Fruit fly (Drosophila melanogaster): ENCODE data around the gene Fadd.

The Fadd gene

DNA sequence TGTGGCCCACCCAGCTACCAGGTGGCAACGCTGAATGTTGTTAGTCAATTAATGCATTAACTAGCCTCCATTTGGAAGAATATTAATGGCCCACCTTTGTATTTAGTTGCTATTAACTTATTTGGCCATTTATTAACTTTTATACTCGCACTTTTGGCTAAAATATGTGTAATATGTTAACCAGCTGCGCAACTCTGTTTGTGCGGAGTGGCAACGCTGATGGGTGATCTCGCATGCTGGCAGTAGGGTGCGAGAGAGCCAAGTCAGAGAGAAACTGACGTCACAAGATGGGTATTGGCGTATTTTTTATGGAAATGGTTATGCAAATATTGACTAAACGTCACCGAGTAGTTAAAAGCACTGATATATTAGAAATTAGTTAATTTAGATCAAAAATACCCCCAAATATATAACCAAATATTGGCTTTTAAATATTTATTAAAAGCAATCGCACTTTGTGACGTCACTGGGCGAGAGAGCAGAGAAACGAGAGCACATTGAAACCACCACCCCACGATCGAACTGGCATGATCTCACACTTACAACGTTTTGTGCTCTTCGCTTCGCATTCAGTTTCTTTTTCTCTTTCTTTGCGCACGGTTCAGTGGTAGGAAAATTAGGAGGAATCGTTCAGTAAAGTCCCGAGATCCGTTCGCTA, 7.5 kb downstream of the Fadd start, which contains the start of gene how (continued):
- TF ChIP-seq bowl (GFP tag; IDR thresholded peaks at IDR 0.05) (no peak), fu2 (GFP tag; optimal IDR thresholded peaks at IDR 0.05) (peak; percentile 3), CG18599 (GFP tag; optimal IDR thresholded peaks at IDR 0.05) (peak; percentile 31), dati (GFP tag; IDR thresholded peaks at IDR 0.05) (no peak), CG7357 (GFP tag; IDR thresholded peaks at IDR 0.05) (no peak), crc (GFP tag; optimal IDR thresholded peaks at IDR 0.05) (no peak), schlank (tag; optimal IDR thresholded peaks at IDR 0.05) (no peak), CG6854 (GFP tag; optimal IDR thresholded peaks at IDR 0.05) (no peak), Neu2 (GFP tag; optimal IDR thresholded peaks at IDR 0.05; ENCODE audit: borderline replicate concordance) (no peak), Asciz (GFP tag; optimal IDR thresholded peaks at IDR 0.05) (peak; percentile 9), Six4 (GFP tag; optimal IDR thresholded peaks at IDR 0.05) (no peak), dm (GFP tag; optimal IDR thresholded peaks at IDR 0.05) (no peak), Hsf (GFP tag; optimal IDR thresholded peaks at IDR 0.05) (peak; percentile 10), CG8359 (GFP tag; optimal IDR thresholded peaks at IDR 0.05; ENCODE audit: borderline replicate concordance) (no peak), Adf1 (GFP tag; IDR thresholded peaks at IDR 0.05) (no peak), chif (GFP tag; optimal IDR thresholded peaks at IDR 0.05) (peak in 1 of 2 experiments; percentile 45), vvl (GFP tag; IDR thresholded peaks at IDR 0.05) (no peak), Pdp1 (GFP tag; optimal IDR thresholded peaks at IDR 0.05) (peak; percentile 32 to 33), btn (GFP tag; optimal IDR thresholded peaks at IDR 0.05) (no peak), CG31388 (GFP tag; optimal IDR thresholded peaks at IDR 0.05) (no peak), CG7372 (GFP tag; IDR thresholded peaks at IDR 0.05) (no peak), Ravus (GFP tag; IDR thresholded peaks at IDR 0.05) (no peak), toy (GFP tag; IDR thresholded peaks at IDR 0.05) (no peak), stwl (tag; optimal IDR thresholded peaks at IDR 0.05) (peak; percentile 45), trem (tag; optimal IDR thresholded peaks at IDR 0.05) (peak; percentile 60), CG3847 (GFP tag; IDR thresholded peaks at IDR 0.05) (peak; percentile 67), ash1 (GFP tag; optimal IDR thresholded peaks at IDR 0.05) (no peak), chn (GFP tag; optimal IDR thresholded peaks at IDR 0.05) (no peak), jumu (GFP tag; optimal IDR thresholded peaks at IDR 0.05) (no peak), Xbp1 (GFP tag; optimal IDR thresholded peaks at IDR 0.05) (peak; percentile 27), HmgD (GFP tag; optimal IDR thresholded peaks at IDR 0.05) (peak; percentile 41), CG17328 (GFP tag; IDR thresholded peaks at IDR 0.05) (no peak), CG8089 (GFP tag; optimal IDR thresholded peaks at IDR 0.05) (no peak), Ptx1 (GFP tag; IDR thresholded peaks at IDR 0.05) (peak; percentile 53), CG17612 (GFP tag; IDR thresholded peaks at IDR 0.05) (no peak), YL-1 (GFP tag; optimal IDR thresholded peaks at IDR 0.05) (no peak), bab2 (GFP tag; optimal IDR thresholded peaks at IDR 0.05) (no peak), Sry-δ (GFP tag; optimal IDR thresholded peaks at IDR 0.05) (peak; percentile 34), hth (optimal IDR thresholded peaks at IDR 0.05) (no peak), ems (GFP tag; optimal IDR thresholded peaks at IDR 0.05) (no peak), Dfd (GFP tag; optimal IDR thresholded peaks at IDR 0.05) (no peak), Poxn (GFP tag; IDR thresholded peaks at IDR 0.05) (no peak), CG8478 (optimal IDR thresholded peaks at IDR 0.05) (no peak), CG18262 (tag; optimal IDR thresholded peaks at IDR 0.05) (peak; percentile 48), ssp (GFP tag; IDR thresholded peaks at IDR 0.05) (no peak), ato (GFP tag; IDR thresholded peaks at IDR 0.05; ENCODE audit: partially characterized antibody) (no peak), aop (GFP tag; IDR thresholded peaks at IDR 0.05) (no peak), hb (GFP tag; IDR thresholded peaks at IDR 0.05; ENCODE audit: partially characterized antibody) (no peak), CG7786 (GFP tag; optimal IDR thresholded peaks at IDR 0.05) (no peak), slp2 (GFP tag; optimal IDR thresholded peaks at IDR 0.05) (peak; percentile 27), gfzf (GFP tag; optimal IDR thresholded peaks at IDR 0.05) (peak; percentile 30), repo (GFP tag; optimal IDR thresholded peaks at IDR 0.05) (no peak)

Data from whole organism, embryonic.